Worm (Caenorhabditis elegans) whole organism, mixed stage, embryonic: Measurements from ENCODE around the gene fkb-1.

Experiments
- nhr-12 ChIP-seq: fragments of 150-350 bp; optimal IDR thresholded peaks from 2 replicates; lab custom pipeline; 2014; ENCODE audit warnings: missing biosample characterization, missing genetic modification characterization
- nhr-28 ChIP-seq: fragments of 150-350 bp; optimal IDR thresholded peaks from 2 replicates; lab custom pipeline; 2014; ENCODE audit warnings: missing biosample characterization, missing genetic modification characterization
- unc-39 ChIP-seq: fragments of 150-350 bp; optimal IDR thresholded peaks from 2 replicates; lab custom pipeline; 2014; ENCODE audit warnings: missing biosample characterization, missing genetic modification characterization
- unc-62 ChIP-seq: fragments of 150-350 bp; optimal IDR thresholded peaks from 2 replicates; lab custom pipeline; 2014; ENCODE audit warnings: missing biosample characterization, missing genetic modification reagents, missing genetic modification characterization

ce11 chrIV:11068314-11068713 lies 31.9 kb downstream of the fkb-1 start:
- peak; percentile 100 for TF ChIP-seq unc-62 (GFP tag; lab: Kevin White, UChicago)
- TF ChIP-seq nhr-12 (tag; lab: Kevin White, UChicago) = no peak
- TF ChIP-seq unc-39 (tag; lab: Kevin White, UChicago) = no peak
- TF ChIP-seq nhr-28 (tag; lab: Kevin White, UChicago) = no peak
